Fruit fly (Drosophila melanogaster): ENCODE measurements around the gene bowl.

Gene bowl

DNA sequence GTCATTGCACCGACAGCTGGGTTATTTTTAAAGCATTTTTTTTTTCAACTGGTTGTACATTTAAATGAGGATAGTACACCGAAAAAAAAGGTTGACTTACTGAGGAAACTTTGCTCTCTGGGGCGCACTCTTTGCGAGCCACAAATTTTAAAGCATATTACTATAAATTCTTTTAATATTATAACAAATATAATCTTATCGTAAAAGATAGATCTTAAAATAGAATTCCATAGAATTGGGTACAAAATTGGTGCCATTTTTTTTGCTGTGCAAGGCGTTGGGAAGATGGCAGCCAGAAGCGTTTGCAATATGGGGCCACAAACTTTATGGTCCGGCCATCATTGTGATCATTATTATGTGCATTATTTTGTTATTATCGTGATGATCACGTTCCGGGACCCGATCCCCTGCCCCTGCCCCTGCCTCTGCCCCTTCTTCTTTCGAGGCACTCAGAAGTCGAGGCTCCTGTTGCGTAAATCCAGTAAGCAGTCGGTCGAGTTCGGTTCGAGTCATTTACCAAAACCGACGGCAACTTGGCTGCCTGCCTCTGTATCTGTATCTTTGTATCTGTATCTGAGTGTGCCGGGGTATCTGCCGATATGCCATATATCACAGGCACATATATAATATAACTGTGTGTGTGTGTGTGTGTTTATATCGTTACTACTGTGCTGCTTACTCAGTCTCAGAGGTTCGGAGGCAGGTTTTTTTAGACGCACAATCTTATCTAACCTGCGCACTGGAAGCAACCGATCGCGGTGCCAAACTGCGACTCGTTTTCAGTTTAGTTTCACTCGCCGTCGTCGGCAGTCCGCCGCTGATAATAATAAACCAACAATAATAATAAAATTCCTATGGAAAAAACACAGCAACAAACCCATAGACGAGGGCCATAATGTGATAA lies 6.9 kb downstream of the bowl start (continued):
- TF ChIP-seq Nf-YA (GFP tag; IDR thresholded peaks at IDR 0.05) (no peak), C15 (GFP tag; IDR thresholded peaks at IDR 0.05) (no peak), lmd (GFP tag; IDR thresholded peaks at IDR 0.05) (peak; percentile 45; the same call in 1 of the 2 replicates), schlank (tag; optimal IDR thresholded peaks at IDR 0.05) (no peak), Awh (GFP tag; IDR thresholded peaks at IDR 0.05) (0 out of 2 replicates have a peak, but pooled peaks have one; percentile 52), CG12236 (GFP tag; optimal IDR thresholded peaks at IDR 0.05) (no peak), CG10959 (GFP tag; IDR thresholded peaks at IDR 0.05) (no peak), en (GFP tag; optimal IDR thresholded peaks at IDR 0.05) (no peak), Stat92E (GFP tag; optimal IDR thresholded peaks at IDR 0.05) (peak in 1 of 3 experiments; percentile 62), CG13287 (GFP tag; IDR thresholded peaks at IDR 0.05; ENCODE audit: partially characterized antibody) (peak; percentile 40; the same call in 1 of the 2 replicates), CG9876 (GFP tag; optimal IDR thresholded peaks at IDR 0.05) (no peak), CG1602 (GFP tag; optimal IDR thresholded peaks at IDR 0.05) (no peak), Hmx (GFP tag; optimal IDR thresholded peaks at IDR 0.05) (no peak), CG2678 (tag; optimal IDR thresholded peaks at IDR 0.05) (peak; percentile 31), Eip74EF (GFP tag; optimal IDR thresholded peaks at IDR 0.05) (no peak), CG4617 (GFP tag; optimal IDR thresholded peaks at IDR 0.05; ENCODE audit: borderline replicate concordance) (no peak), Fer2 (tag; optimal IDR thresholded peaks at IDR 0.05) (no peak), CG31441 (GFP tag; IDR thresholded peaks at IDR 0.05) (peak; percentile 63), pum (GFP tag; optimal IDR thresholded peaks at IDR 0.05) (no peak), CG10267 (tag; optimal IDR thresholded peaks at IDR 0.05) (peak; percentile 38), sob (GFP tag; IDR thresholded peaks at IDR 0.05) (no peak), CG32772 (GFP tag; IDR thresholded peaks at IDR 0.05) (0 out of 2 replicates have a peak, but pooled peaks have one; percentile 21), wdn (GFP tag; IDR thresholded peaks at IDR 0.05) (no peak), Hsf (GFP tag; optimal IDR thresholded peaks at IDR 0.05) (no peak), Dref (GFP tag; IDR thresholded peaks at IDR 0.05) (no peak), Hmr (GFP tag; optimal IDR thresholded peaks at IDR 0.05) (no peak), Kr (GFP tag; optimal IDR thresholded peaks at IDR 0.05) (peak; percentile 43), Neu2 (GFP tag; optimal IDR thresholded peaks at IDR 0.05; ENCODE audit: borderline replicate concordance) (no peak), CG13123 (GFP tag; optimal IDR thresholded peaks at IDR 0.05) (no peak), da (GFP tag; optimal IDR thresholded peaks at IDR 0.05) (no peak), Scr (GFP tag; IDR thresholded peaks at IDR 0.05; ENCODE audit: partially characterized antibody) (no peak), Sry-δ (GFP tag; optimal IDR thresholded peaks at IDR 0.05) (no peak), bigmax (GFP tag; optimal IDR thresholded peaks at IDR 0.05) (no peak), CG14710 (tag; optimal IDR thresholded peaks at IDR 0.05) (peak; percentile 18), ssp (GFP tag; IDR thresholded peaks at IDR 0.05) (no peak), fu2 (GFP tag; optimal IDR thresholded peaks at IDR 0.05) (no peak), eyg (GFP tag; optimal IDR thresholded peaks at IDR 0.05) (no peak), her (GFP tag; optimal IDR thresholded peaks at IDR 0.05) (no peak), fd64A (GFP tag; optimal IDR thresholded peaks at IDR 0.05) (no peak), bcd (GFP tag; optimal IDR thresholded peaks at IDR 0.05) (peak; percentile 19), CG10462 (GFP tag; optimal IDR thresholded peaks at IDR 0.05) (no peak), Dad (GFP tag; optimal IDR thresholded peaks at IDR 0.05) (no peak), ab (GFP tag; optimal IDR thresholded peaks at IDR 0.05) (no peak), CG18599 (GFP tag; optimal IDR thresholded peaks at IDR 0.05) (no peak), Lhr (GFP tag; optimal IDR thresholded peaks at IDR 0.05) (no peak), Dek (tag; optimal IDR thresholded peaks at IDR 0.05) (peak; percentile 2), CG31224 (GFP tag; IDR thresholded peaks at IDR 0.05) (no peak), CG1603 (tag; optimal IDR thresholded peaks at IDR 0.05) (no peak), Atf6 (GFP tag; IDR thresholded peaks at IDR 0.05) (0 out of 2 replicates have a peak, but pooled peaks have one; percentile 7)

All from whole organism, embryonic.